Worm (Caenorhabditis elegans): ENCODE data around the gene F43D2.7.

The F43D2.7 gene

DNA sequence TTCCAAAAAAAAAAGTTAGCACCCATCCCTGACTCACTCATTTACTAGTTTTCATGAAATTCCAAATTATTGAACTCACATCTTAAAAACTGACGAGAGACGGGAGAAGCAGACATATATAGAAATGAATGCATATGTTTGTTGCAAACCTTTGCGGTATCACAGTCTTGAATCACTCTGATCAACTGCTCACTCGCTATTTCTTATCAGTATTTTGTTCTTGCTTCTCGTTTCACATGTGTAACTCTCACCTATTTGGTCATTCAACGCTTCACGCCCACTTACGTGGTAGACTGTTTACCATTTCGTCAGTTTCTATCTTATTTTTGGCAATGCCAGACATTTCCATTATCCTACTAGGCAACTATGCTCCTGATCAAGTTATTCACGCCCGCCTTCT lies 798 bp upstream of the F43D2.7 start, which contains the start of gene C54G10.1:
TSS of gene C54G10.1 (plus strand) at position 333 of the 400 bp plus-strand sequence.
- TF ChIP-seq efl-3 (GFP tag; optimal IDR thresholded peaks at IDR 0.05): no peak
- TF ChIP-seq zag-1 (tag; optimal IDR thresholded peaks at IDR 0.05): no peak
- TF ChIP-seq lin-35 (GFP tag; optimal IDR thresholded peaks at IDR 0.05): peak in 1 of 2 experiments; percentile 18
- peak; percentile 70 for TF ChIP-seq elt-2 (tag; optimal IDR thresholded peaks at IDR 0.05)
- no peak for TF ChIP-seq nhr-76 (tag; optimal IDR thresholded peaks at IDR 0.05)
- no peak for TF ChIP-seq dpl-1 (GFP tag; optimal IDR thresholded peaks at IDR 0.05)

DNA sequence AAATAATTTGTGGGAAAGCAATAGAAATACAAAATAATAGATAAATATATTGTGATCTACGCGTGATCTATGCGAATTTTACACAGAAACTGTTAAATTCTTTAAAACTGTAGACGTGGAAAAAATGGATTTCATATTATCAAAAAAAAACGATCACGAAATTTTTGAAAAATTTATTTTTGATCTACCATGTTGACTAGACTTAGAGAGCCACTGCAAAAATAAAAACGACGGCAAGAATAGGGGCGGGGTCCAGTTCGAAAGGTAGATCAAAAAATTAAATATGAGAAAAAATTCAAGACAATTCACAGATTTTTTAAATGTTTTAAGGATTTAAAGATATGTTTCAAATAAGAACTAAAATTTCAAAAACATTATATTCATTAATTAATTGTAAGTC lies 1.9 kb downstream of the F43D2.7 start:
- no peak for TF ChIP-seq tbx-2 (tag; optimal IDR thresholded peaks at IDR 0.05)
- no peak for TF ChIP-seq nhr-85 (tag)
- TF ChIP-seq dpl-1 (GFP tag; optimal IDR thresholded peaks at IDR 0.05): no peak
- TF ChIP-seq ceh-63 (GFP tag; optimal IDR thresholded peaks at IDR 0.05): no peak
- TF ChIP-seq C34B4.2 (tag; optimal IDR thresholded peaks at IDR 0.05): no peak
- TF ChIP-seq ztf-4 (tag; optimal IDR thresholded peaks at IDR 0.05): no peak
- no peak for TF ChIP-seq zag-1 (tag; optimal IDR thresholded peaks at IDR 0.05)
- no peak for TF ChIP-seq ets-5 (GFP tag; IDR thresholded peaks at IDR 0.05)
- TF ChIP-seq efl-3 (GFP tag; optimal IDR thresholded peaks at IDR 0.05): no peak
- TF ChIP-seq dsc-1 (tag; optimal IDR thresholded peaks at IDR 0.05): no peak
- TF ChIP-seq pag-3 (tag; optimal IDR thresholded peaks at IDR 0.05; ENCODE audit: borderline replicate concordance, insufficient read depth): no peak
- TF ChIP-seq ceh-82 (tag; optimal IDR thresholded peaks at IDR 0.05): no peak
- no peak for TF ChIP-seq lsy-2 (tag; optimal IDR thresholded peaks at IDR 0.05)
- TF ChIP-seq elt-3 (tag; optimal IDR thresholded peaks at IDR 0.05): no peak
- no peak for TF ChIP-seq blmp-1 (tag; optimal IDR thresholded peaks at IDR 0.05)

DNA sequence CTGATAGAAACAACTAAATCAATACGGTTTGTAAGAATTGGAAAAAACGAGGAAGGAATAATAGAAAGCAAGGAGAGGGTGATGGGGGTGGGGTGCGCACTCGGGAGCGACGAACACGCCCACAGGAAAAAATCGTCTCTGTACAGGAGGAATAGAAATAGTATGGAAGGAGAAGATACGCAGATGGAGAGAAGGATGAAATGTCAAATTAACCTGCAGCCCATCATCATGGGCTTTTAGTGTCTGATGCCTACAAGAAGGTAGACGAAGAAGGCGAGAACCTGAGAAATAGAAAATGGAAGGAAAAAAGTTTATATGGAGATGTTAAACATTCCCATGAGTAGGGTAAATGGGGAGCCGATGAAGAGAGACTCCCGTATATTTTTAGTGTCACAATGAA lies 4.9 kb downstream of the F43D2.7 start, which contains the start of gene F43D2.6:
TSS of gene F43D2.6 (minus strand) at position 62 of the 400 bp plus-strand sequence.
- TF ChIP-seq efl-1 (optimal IDR thresholded peaks at IDR 0.05) (no peak), efl-1 (GFP tag; optimal IDR thresholded peaks at IDR 0.05 in 1 of 2) (peak in 1 of 2 experiments; percentile 65), nhr-76 (tag; optimal IDR thresholded peaks at IDR 0.05) (no peak)

DNA sequence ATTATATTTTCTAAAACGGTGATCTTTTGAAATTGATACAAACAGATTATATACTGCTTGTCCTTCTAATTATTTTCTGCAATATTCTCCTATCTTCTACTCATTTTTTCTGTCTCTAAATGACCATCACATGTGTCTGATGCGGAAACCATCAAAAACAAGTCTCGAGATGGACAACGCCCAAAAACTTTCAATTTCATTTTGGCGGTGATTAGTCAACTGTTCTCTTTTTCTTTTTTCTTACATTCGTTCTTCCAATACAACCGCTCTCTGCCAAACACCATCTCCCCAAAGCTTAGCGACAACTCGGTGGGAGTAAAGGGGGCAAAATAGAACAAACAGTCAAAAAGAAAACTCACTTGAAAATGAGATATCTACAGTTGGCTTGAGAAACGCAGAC lies 6.7 kb downstream of the F43D2.7 start:
- TF ChIP-seq nhr-19 (GFP tag; conservative IDR thresholded peaks at IDR 0.05) (no peak), ceh-82 (tag; optimal IDR thresholded peaks at IDR 0.05) (no peak), fos-1 (tag; optimal IDR thresholded peaks at IDR 0.05) (no peak), lsy-2 (tag; optimal IDR thresholded peaks at IDR 0.05) (no peak), ets-5 (GFP tag; IDR thresholded peaks at IDR 0.05) (no peak), lin-13 (GFP tag; optimal IDR thresholded peaks at IDR 0.05) (no peak), egl-13 (tag; optimal IDR thresholded peaks at IDR 0.05) (no peak), snu-23 (GFP tag; optimal IDR thresholded peaks at IDR 0.05) (no peak), ces-1 (GFP tag; optimal IDR thresholded peaks at IDR 0.05) (no peak), lin-35 (GFP tag; optimal IDR thresholded peaks at IDR 0.05) (no peak), unc-130 (tag; optimal IDR thresholded peaks at IDR 0.05) (no peak), dsc-1 (tag; optimal IDR thresholded peaks at IDR 0.05) (no peak), sptf-1 (tag; optimal IDR thresholded peaks at IDR 0.05) (no peak), lin-14 (GFP tag; optimal IDR thresholded peaks at IDR 0.05) (peak; percentile 49), lin-15B (tag; optimal IDR thresholded peaks at IDR 0.05) (no peak), efl-1 (optimal IDR thresholded peaks at IDR 0.05) (no peak), efl-1 (GFP tag; optimal IDR thresholded peaks at IDR 0.05 in 1 of 2) (peak in 1 of 2 experiments; percentile 64), alr-1 (tag; optimal IDR thresholded peaks at IDR 0.05; ENCODE audit: borderline replicate concordance) (no peak), Y116A8C.19 (tag; optimal IDR thresholded peaks at IDR 0.05; ENCODE audit: borderline replicate concordance) (no peak), nhr-237 (tag; optimal IDR thresholded peaks at IDR 0.05) (no peak), ama-1 (optimal IDR thresholded peaks at IDR 0.05) (no peak), grh-1 (GFP tag; IDR thresholded peaks at IDR 0.05) (no peak), ceh-63 (GFP tag; optimal IDR thresholded peaks at IDR 0.05) (no peak), nhr-85 (tag) (peak; percentile 54), fkh-8 (tag; optimal IDR thresholded peaks at IDR 0.05) (no peak), nhr-12 (tag; optimal IDR thresholded peaks at IDR 0.05) (no peak), blmp-1 (tag; optimal IDR thresholded peaks at IDR 0.05) (peak; percentile 95), nhr-77 (tag; optimal IDR thresholded peaks at IDR 0.05) (no peak), mab-9 (GFP tag; IDR thresholded peaks at IDR 0.05) (0 out of 2 replicates have a peak, but pooled peaks have one; percentile 24)

Measured in whole organism, L1 larva.